Worm (Caenorhabditis elegans): ENCODE results near the gene F13D12.3.

DNA sequence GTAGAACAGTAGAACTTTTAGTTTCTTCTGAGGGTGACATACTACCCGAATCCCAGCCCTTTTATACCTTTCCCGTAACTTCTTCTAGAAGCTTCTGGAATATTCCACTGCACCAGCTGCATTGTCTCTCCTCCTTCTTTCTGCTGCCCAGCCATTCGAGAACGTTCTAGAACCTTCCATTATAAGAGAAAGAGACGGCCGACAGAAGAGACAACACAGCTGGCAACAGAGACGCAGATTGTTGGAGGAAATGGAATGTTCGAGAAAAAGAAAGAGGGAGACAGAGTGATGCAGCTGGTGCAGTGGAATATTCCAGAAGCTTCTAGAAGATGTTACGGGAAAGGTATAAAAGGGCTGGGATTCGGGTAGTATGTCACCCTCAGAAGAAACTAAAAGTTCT, 39.1 kb downstream of the F13D12.3 start, which contains the start of the genes F44E5.4 and F44E5.5:
- TF ChIP-seq ztf-29 (GFP tag; IDR thresholded peaks at IDR 0.05) (peak; percentile 72), ref-1 (GFP tag; conservative IDR thresholded peaks at IDR 0.05) (peak; percentile 50; the same call in 1 of the 2 replicates), flt-1 (GFP tag; IDR thresholded peaks at IDR 0.05) (peak; percentile 97), tab-1 (GFP tag; IDR thresholded peaks at IDR 0.05) (peak; percentile 61; the same call in 1 of the 2 replicates)

All from whole organism, midembryonic.